Worm (Caenorhabditis elegans): ENCODE data around the gene T05A7.12.

Gene T05A7.12

ce11 chrII:4698266-4698771 lies 35.2 kb upstream of the T05A7.12 start, which contains the start of the genes rpn-5 and scc-1 (continued):
- TF ChIP-seq unc-62 (GFP tag; optimal IDR thresholded peaks at IDR 0.05 in 1 of 2) (peak in 1 of 2 experiments; percentile 83), unc-62 (tag; optimal IDR thresholded peaks at IDR 0.05) (no peak), madf-5 (GFP tag; IDR thresholded peaks at IDR 0.05) (no peak), duxl-1 (tag; optimal IDR thresholded peaks at IDR 0.05; ENCODE audit: poor library complexity) (peak; percentile 25), F49E8.2 (tag; optimal IDR thresholded peaks at IDR 0.05; ENCODE audit: borderline replicate concordance) (no peak), mes-2 (tag; optimal IDR thresholded peaks at IDR 0.05; ENCODE audit: poor library complexity, severe bottlenecking) (peak; percentile 73), nhr-102 (tag; optimal IDR thresholded peaks at IDR 0.05) (peak; percentile 14), dpl-1 (GFP tag; optimal IDR thresholded peaks at IDR 0.05) (peak; percentile 92)

- no peak for TF ChIP-seq F44E2.7 (GFP tag; IDR thresholded peaks at IDR 0.05)
- peak; percentile 40; the same call in 1 of the 2 replicates for TF ChIP-seq T26A8.4 (GFP tag; IDR thresholded peaks at IDR 0.05)
- peak; percentile 56 for TF ChIP-seq lin-38 (GFP tag; IDR thresholded peaks at IDR 0.05)
- TF ChIP-seq lin-29 (GFP tag; IDR thresholded peaks at IDR 0.05), result no peak
- TF ChIP-seq mes-2 (tag; optimal IDR thresholded peaks at IDR 0.05; ENCODE audit: poor library complexity, severe bottlenecking), result peak; percentile 7
- TF ChIP-seq vab-7 (GFP tag; IDR thresholded peaks at IDR 0.05), result no peak
- TF ChIP-seq daf-16 (GFP tag; optimal IDR thresholded peaks at IDR 0.05), result peak in 1 of 2 experiments; percentile 6
- TF ChIP-seq daf-16 (tag; optimal IDR thresholded peaks at IDR 0.05), result no peak
- TF ChIP-seq saeg-2 (GFP tag; IDR thresholded peaks at IDR 0.05), result no peak
- no peak for TF ChIP-seq nhr-11 (tag; optimal IDR thresholded peaks at IDR 0.05)
- TF ChIP-seq attf-4 (tag; optimal IDR thresholded peaks at IDR 0.05), result no peak
- peak; percentile 47 for TF ChIP-seq F49E8.2 (tag; optimal IDR thresholded peaks at IDR 0.05; ENCODE audit: borderline replicate concordance)
- TF ChIP-seq nhr-237 (tag; optimal IDR thresholded peaks at IDR 0.05), result no peak
- 0 out of 2 replicates have a peak, but pooled peaks have one; percentile 62 for TF ChIP-seq Y105C5A.15 (GFP tag; IDR thresholded peaks at IDR 0.05)
- no peak for TF ChIP-seq gei-8 (GFP tag; optimal IDR thresholded peaks at IDR 0.05)
- TF ChIP-seq ama-1 (optimal IDR thresholded peaks at IDR 0.05), result no peak
- no peak for TF ChIP-seq lin-39 (tag; optimal IDR thresholded peaks at IDR 0.05)
- TF ChIP-seq tag-97 (GFP tag; IDR thresholded peaks at IDR 0.05), result no peak
- TF ChIP-seq dve-1 (tag; optimal IDR thresholded peaks at IDR 0.05; ENCODE audit: insufficient read depth), result no peak
- TF ChIP-seq arid-1 (GFP tag; conservative IDR thresholded peaks at IDR 0.05), result peak; percentile 20; the same call in 1 of the 2 replicates
- peak; percentile 60 for TF ChIP-seq aha-1 (tag)
- no peak for TF ChIP-seq zip-2 (tag; optimal IDR thresholded peaks at IDR 0.05)
These were observed 33.0 kb upstream of the T05A7.12 start for ce11 chrII:4696055-4696454.

ce11 chrII:4693129-4693528 lies 30.0 kb upstream of the T05A7.12 start, which contains the start of gene F10G7.5:
Gene F10G7.5 (plus strand): TSS chrII:4693414.
- TF ChIP-seq nhr-48 (tag; optimal IDR thresholded peaks at IDR 0.05) (peak; percentile 7), F37D6.2 (tag; optimal IDR thresholded peaks at IDR 0.05) (no peak), nhr-102 (tag; optimal IDR thresholded peaks at IDR 0.05) (no peak), hlh-11 (tag; optimal IDR thresholded peaks at IDR 0.05) (peak; percentile 68), zip-11 (GFP tag; IDR thresholded peaks at IDR 0.05) (no peak), dve-1 (tag; optimal IDR thresholded peaks at IDR 0.05; ENCODE audit: insufficient read depth) (no peak), zfp-3 (GFP tag; conservative IDR thresholded peaks at IDR 0.05) (no peak), fkh-10 (GFP tag; optimal IDR thresholded peaks at IDR 0.05) (no peak), snpc-1.2 (GFP tag; IDR thresholded peaks at IDR 0.05) (no peak), R02D3.7 (tag; optimal IDR thresholded peaks at IDR 0.05) (no peak), ces-1 (GFP tag; optimal IDR thresholded peaks at IDR 0.05) (no peak), duxl-1 (tag; optimal IDR thresholded peaks at IDR 0.05; ENCODE audit: poor library complexity) (no peak), nhr-28 (tag; optimal IDR thresholded peaks at IDR 0.05) (peak; percentile 31), Y75B8A.6 (GFP tag; IDR thresholded peaks at IDR 0.05) (no peak), set-16 (GFP tag; IDR thresholded peaks at IDR 0.05) (no peak), T20F7.1 (GFP tag; optimal IDR thresholded peaks at IDR 0.05) (no peak), pqm-1 (tag; optimal IDR thresholded peaks at IDR 0.05) (peak; percentile 34), nhr-42 (GFP tag; IDR thresholded peaks at IDR 0.05) (no peak)
